Fruit fly (Drosophila melanogaster): ENCODE results near the gene CG34253.

CG34253 gene

DNA sequence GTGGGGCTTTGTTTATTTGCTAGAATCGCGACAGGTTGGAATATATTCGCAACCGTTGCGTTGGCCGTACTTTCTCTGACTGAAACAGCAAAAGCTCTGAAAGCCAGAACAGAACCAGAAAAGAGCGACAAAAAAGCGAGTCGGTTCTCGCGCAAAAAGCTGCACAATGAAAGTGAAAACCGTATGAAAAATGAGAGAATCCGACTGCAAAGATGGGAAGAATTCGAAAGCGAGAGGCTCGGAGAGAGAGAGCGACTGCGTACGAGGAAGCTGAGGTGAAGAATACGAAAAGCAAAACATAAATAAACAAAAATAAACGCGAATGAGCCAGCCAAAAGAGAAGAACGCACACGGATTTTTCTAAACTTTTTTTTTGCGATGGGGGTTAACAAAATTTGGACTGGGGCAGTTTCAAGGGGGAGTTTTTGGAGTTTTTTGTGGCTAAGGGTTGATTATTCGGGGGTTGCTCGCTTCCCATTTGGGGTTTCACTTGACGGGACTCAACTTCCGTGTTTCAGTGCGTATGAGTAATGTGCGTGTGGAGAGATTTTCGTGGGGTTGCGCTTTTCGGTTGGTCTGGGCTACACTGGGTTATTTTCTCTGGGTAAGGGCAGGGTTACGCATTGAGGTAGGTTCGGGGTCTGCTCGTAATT lies 25.3 kb downstream of the CG34253 start:
- TF ChIP-seq CG14711 (tag; optimal IDR thresholded peaks at IDR 0.05), result peak; percentile 7
- no peak for TF ChIP-seq Clk (GFP tag; optimal IDR thresholded peaks at IDR 0.05)
- peak; percentile 38 for TF ChIP-seq cic (GFP tag; optimal IDR thresholded peaks at IDR 0.05)
- no peak for TF ChIP-seq Hr96 (GFP tag; optimal IDR thresholded peaks at IDR 0.05)
- TF ChIP-seq CG33017 (tag; optimal IDR thresholded peaks at IDR 0.05), result peak; percentile 60
- TF ChIP-seq pad (GFP tag; optimal IDR thresholded peaks at IDR 0.05), result no peak
- peak; percentile 22 for TF ChIP-seq CG7045 (GFP tag; optimal IDR thresholded peaks at IDR 0.05)
- TF ChIP-seq kay (GFP tag; ENCODE audit: borderline replicate concordance), result peak; percentile 18
- TF ChIP-seq toe (GFP tag; optimal IDR thresholded peaks at IDR 0.05), result no peak

DNA sequence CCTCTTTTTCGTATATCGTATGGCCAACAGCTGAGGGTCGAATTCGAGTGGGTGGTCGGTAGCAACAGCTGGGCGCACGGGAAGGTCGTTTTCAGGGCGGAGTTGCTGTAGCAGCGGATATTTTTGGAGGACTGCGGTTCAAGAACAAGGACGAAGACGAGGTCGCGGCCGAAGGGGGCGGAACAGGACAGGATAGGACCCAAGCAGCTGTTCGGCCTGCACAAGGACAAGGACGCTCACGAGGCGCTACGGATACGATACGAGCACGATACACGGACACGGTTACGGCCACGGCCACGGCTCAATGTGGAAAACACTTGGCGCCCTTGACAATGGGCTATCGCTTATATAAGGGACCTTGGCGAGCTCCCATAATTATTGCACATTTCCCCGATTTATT lies 25.9 kb downstream of the CG34253 start:
- TF ChIP-seq CG11617 (GFP tag; optimal IDR thresholded peaks at IDR 0.05), result no peak
- TF ChIP-seq toe (GFP tag; optimal IDR thresholded peaks at IDR 0.05), result no peak
- no peak for TF ChIP-seq tj (GFP tag; optimal IDR thresholded peaks at IDR 0.05)
- no peak for TF ChIP-seq CG7101 (tag; optimal IDR thresholded peaks at IDR 0.05)
- no peak for TF ChIP-seq Clk (GFP tag; optimal IDR thresholded peaks at IDR 0.05)
- TF ChIP-seq Hr96 (GFP tag; optimal IDR thresholded peaks at IDR 0.05), result no peak
- no peak for TF ChIP-seq CG14711 (tag; optimal IDR thresholded peaks at IDR 0.05)
- TF ChIP-seq CG12768 (GFP tag; optimal IDR thresholded peaks at IDR 0.05), result no peak
- no peak for TF ChIP-seq kay (GFP tag; ENCODE audit: borderline replicate concordance)
- no peak for TF ChIP-seq Crg-1 (GFP tag; optimal IDR thresholded peaks at IDR 0.05)
- no peak for TF ChIP-seq ovo (GFP tag; optimal IDR thresholded peaks at IDR 0.05)
- TF ChIP-seq CG5204 (GFP tag; optimal IDR thresholded peaks at IDR 0.05), result no peak
- no peak for TF ChIP-seq Mnt (GFP tag; optimal IDR thresholded peaks at IDR 0.05)
- no peak for TF ChIP-seq bab1 (GFP tag; optimal IDR thresholded peaks at IDR 0.05)
- TF ChIP-seq cic (GFP tag; optimal IDR thresholded peaks at IDR 0.05), result no peak

DNA sequence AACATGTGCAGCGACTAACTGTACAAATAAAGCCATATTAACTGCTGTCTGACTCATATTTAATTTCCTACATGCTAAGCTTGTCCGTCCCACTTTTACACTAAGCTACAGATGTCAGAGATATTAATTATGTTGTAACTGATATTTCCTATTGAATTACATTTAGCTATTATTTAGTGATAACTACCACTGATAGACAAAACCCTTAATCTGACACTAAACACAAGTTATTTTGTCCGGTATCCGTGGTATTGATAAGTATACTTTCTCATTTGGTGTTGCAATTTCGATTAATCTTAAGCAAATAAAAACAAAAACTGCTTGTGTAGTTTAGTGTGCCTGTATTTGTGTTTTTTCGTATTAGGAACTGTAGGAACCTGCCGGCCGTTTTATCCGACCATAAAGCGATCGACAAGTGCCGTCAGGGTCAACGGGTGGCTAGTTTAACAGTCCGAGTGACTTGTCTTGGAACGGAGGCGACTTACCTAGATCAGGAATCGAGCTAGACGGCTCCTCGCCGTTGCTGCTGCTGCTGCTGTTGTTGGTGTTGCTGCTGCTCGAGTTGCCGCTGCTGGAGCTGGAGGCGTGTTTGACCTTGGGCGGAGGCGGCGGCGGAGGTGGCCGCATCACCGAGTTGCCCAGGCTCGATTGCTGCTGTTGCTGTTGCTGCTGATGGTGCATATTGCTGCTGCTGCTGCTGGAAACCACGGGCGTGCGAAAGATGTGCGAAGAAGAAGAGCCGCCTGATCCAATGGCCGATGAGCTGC lies 29.2 kb downstream of the CG34253 start:
- TF ChIP-seq CG5204 (GFP tag; optimal IDR thresholded peaks at IDR 0.05) (no peak), Hr96 (GFP tag; optimal IDR thresholded peaks at IDR 0.05) (no peak), ovo (GFP tag; optimal IDR thresholded peaks at IDR 0.05) (no peak), CG7101 (tag; optimal IDR thresholded peaks at IDR 0.05) (no peak), pad (GFP tag; optimal IDR thresholded peaks at IDR 0.05) (no peak), tj (GFP tag; optimal IDR thresholded peaks at IDR 0.05) (no peak), cic (GFP tag; optimal IDR thresholded peaks at IDR 0.05) (no peak), CG12768 (GFP tag; optimal IDR thresholded peaks at IDR 0.05) (no peak), cnc (optimal IDR thresholded peaks at IDR 0.05) (no peak), kay (GFP tag; ENCODE audit: borderline replicate concordance) (no peak), CG33017 (tag; optimal IDR thresholded peaks at IDR 0.05) (no peak), CG14711 (tag; optimal IDR thresholded peaks at IDR 0.05) (no peak), CG11617 (GFP tag; optimal IDR thresholded peaks at IDR 0.05) (no peak)

DNA sequence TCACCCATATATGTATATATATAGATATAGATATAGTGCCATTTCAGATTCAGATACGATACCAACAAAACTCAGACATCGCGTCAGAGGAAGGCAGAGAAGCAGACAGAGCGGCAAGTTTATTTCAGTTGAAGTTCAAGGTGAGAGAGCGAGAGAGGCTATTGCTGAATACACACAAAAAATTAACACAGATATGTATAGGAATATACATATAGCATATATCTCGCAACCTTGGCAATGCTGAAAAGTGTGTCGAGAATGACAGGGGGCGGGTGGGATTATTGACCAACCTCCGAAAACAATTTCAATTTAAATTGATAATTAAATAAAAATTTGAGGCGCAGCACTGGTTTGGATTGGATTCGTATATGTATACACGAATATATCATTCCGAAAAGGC lies 30.1 kb downstream of the CG34253 start:
- TF ChIP-seq CG14711 (tag; optimal IDR thresholded peaks at IDR 0.05), result no peak
- peak; percentile 47 for TF ChIP-seq kay (GFP tag; ENCODE audit: borderline replicate concordance)
- peak; percentile 29 for TF ChIP-seq tj (GFP tag; optimal IDR thresholded peaks at IDR 0.05)

DNA sequence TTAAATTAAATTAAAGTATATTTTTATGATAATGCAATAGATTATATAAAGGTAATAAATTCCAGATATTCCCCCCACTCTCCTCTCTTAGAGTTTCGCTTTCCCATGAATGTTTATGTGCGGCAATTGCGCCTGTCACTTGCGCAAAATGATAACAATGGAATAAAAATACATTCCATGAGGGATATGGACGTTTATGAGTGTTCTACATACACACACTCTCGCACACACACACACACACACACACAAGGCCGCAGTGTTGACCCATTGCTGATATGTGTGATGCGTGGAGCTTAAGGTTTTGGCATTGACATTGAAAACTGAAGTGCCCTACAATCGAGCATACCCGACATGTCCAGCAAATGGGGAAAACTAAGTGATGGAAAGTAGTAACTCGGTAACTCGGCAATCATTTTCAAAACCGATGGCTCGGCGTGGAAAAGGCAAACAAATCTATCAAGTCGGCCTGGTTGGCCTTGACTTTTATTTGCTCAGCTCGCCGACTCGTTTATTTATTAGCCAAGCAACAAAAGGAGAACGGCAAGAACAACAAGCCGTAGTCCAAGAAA lies 40.4 kb downstream of the CG34253 start:
- TF ChIP-seq kay (GFP tag; ENCODE audit: borderline replicate concordance), result no peak
- TF ChIP-seq tj (GFP tag; optimal IDR thresholded peaks at IDR 0.05), result no peak
- peak; percentile 11 for TF ChIP-seq CG12768 (GFP tag; optimal IDR thresholded peaks at IDR 0.05)
- no peak for TF ChIP-seq Crg-1 (GFP tag; optimal IDR thresholded peaks at IDR 0.05)
- TF ChIP-seq cic (GFP tag; optimal IDR thresholded peaks at IDR 0.05), result no peak
- TF ChIP-seq ovo (GFP tag; optimal IDR thresholded peaks at IDR 0.05), result no peak

DNA sequence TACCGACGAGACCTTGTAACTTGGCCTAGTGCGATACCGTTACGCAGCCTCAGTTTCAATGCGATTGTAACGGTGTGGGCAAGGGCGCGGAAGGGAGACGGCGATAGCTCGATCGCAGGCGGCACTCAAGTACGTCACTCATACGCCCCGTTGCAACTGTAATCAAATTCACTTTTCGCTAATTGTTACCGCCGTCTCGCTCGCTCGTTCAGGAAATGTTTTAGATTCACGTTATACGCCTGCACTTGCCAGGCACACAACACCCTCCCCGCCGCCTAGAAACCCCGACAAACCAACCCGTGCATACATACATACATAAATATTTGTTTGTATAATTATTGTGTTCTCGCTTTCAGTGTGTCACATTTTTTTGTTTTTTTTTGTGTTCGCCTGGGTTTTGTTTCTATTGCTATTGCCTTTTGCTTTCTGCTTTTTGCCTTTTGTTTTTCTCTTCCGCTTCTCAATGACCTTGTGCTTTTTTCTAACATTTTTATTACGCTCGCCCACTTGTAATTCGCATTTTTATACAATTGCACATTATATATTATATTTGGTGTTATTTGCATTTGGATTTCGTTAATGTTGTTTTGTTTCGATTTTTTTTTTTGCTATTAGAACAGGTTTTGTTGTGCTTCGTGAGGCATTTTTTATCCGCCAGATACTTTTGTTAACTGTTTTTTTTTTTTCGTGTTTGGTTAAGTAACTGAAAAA lies 42.6 kb downstream of the CG34253 start:
- TF ChIP-seq pad (GFP tag; optimal IDR thresholded peaks at IDR 0.05) (no peak), CG12768 (GFP tag; optimal IDR thresholded peaks at IDR 0.05) (peak; percentile 59), CG7045 (GFP tag; optimal IDR thresholded peaks at IDR 0.05) (peak; percentile 12), kay (GFP tag; ENCODE audit: borderline replicate concordance) (peak; percentile 98), CG11617 (GFP tag; optimal IDR thresholded peaks at IDR 0.05) (peak; percentile 16), CG5204 (GFP tag; optimal IDR thresholded peaks at IDR 0.05) (peak; percentile 0), CG14711 (tag; optimal IDR thresholded peaks at IDR 0.05) (no peak), cic (GFP tag; optimal IDR thresholded peaks at IDR 0.05) (peak; percentile 82), Hr96 (GFP tag; optimal IDR thresholded peaks at IDR 0.05) (no peak), CG7101 (tag; optimal IDR thresholded peaks at IDR 0.05) (no peak), CG33017 (tag; optimal IDR thresholded peaks at IDR 0.05) (peak; percentile 38), CG1620 (GFP tag; optimal IDR thresholded peaks at IDR 0.05) (no peak), tj (GFP tag; optimal IDR thresholded peaks at IDR 0.05) (peak; percentile 8), cnc (optimal IDR thresholded peaks at IDR 0.05) (no peak), Mnt (GFP tag; optimal IDR thresholded peaks at IDR 0.05) (peak; percentile 34), ovo (GFP tag; optimal IDR thresholded peaks at IDR 0.05) (peak; percentile 98)

Data from whole organism, adult.